Worm (Caenorhabditis elegans) whole organism, young adult: Measurements from ENCODE around the gene str-199.

Source experiments
- B0336.3 ChIP-seq: fragments of 200-800 bp; sonication (Bioruptor generic); IDR thresholded peaks from 2 replicates; pipeline ENCODE4 v1.3.6; 2022; ENCODE audit warnings: missing genetic modification characterization, missing compliant biosample characterization
- ceh-79 ChIP-seq: sonication (generic microtip); optimal IDR thresholded peaks from 2 replicates; lab custom pipeline; 2017; ENCODE audit warnings: mild to moderate bottlenecking, missing genetic modification characterization, missing compliant biosample characterization
- hrde-1 ChIP-seq: sonication (generic microtip); optimal IDR thresholded peaks from 2 replicates; lab custom pipeline; 2016; ENCODE audit warnings: missing genetic modification characterization, mild to moderate bottlenecking, missing compliant biosample characterization, moderate library complexity, missing genotype, missing genetic modification reagents, borderline replicate concordance

- TF ChIP-seq ceh-79, result no peak
- no peak for TF ChIP-seq hrde-1 (tag; lab: Kevin White, UChicago)
- no peak for TF ChIP-seq B0336.3 (GFP tag; lab: Robert Waterston, UW)
Observed at ce11 chrV:17212743-17213142, 22.4 kb upstream of the str-199 start, which contains the start of gene srh-113.
